Worm (Caenorhabditis elegans) whole organism, L4 larva: Measurements from ENCODE around the gene srh-40.

Experiments used
- F37D6.2 ChIP-seq: sonication (generic microtip); optimal IDR thresholded peaks from 2 replicates; lab custom pipeline; 2016; ENCODE audit warnings: mild to moderate bottlenecking, missing genetic modification characterization, missing compliant biosample characterization
- T20F7.1 ChIP-seq: fragments of 200-800 bp; sonication (Bioruptor generic); optimal IDR thresholded peaks from 2 replicates; lab custom pipeline; 2018; ENCODE audit warnings: mild to moderate bottlenecking, missing genetic modification characterization, missing compliant biosample characterization
- Y105C5A.15 ChIP-seq: fragments of 200-800 bp; sonication (Bioruptor generic); IDR thresholded peaks from 2 replicates; pipeline ENCODE4 v1.3.6; 2022; ENCODE audit warnings: missing genetic modification characterization, missing compliant biosample characterization
- Y5F2A.4 ChIP-seq: fragments of 200-800 bp; sonication (Bioruptor generic); optimal IDR thresholded peaks from 2 replicates; lab custom pipeline; 2018; ENCODE audit warnings: mild to moderate bottlenecking, missing genetic modification characterization, missing compliant biosample characterization
- aha-1 ChIP-seq: fragments of 150-350 bp; peaks from one replicate; lab custom pipeline; 2014; ENCODE audit warnings: missing biosample characterization, missing genetic modification characterization
- ama-1 ChIP-seq: fragments of 150-350 bp; optimal IDR thresholded peaks from 2 replicates; lab custom pipeline; 2014; ENCODE audit warnings: inconsistent platforms, mixed read lengths
- arid-1 ChIP-seq: fragments of 200-800 bp; sonication (Bioruptor generic); conservative IDR thresholded peaks from 2 replicates; pipeline ENCODE4 v1.3.6; 2022; ENCODE audit warnings: missing genetic modification reagents, missing genetic modification characterization, missing compliant biosample characterization
- attf-4 ChIP-seq: sonication (generic microtip); optimal IDR thresholded peaks from 3 replicates; lab custom pipeline; 2017; ENCODE audit warnings: missing biosample characterization, missing genetic modification characterization
- ceh-20 ChIP-seq: fragments of 200-800 bp; sonication (Bioruptor generic); IDR thresholded peaks from 2 replicates; pipeline ENCODE4 v1.3.6; 2022; ENCODE audit warnings: missing genetic modification reagents, missing genetic modification characterization, missing compliant biosample characterization
- ceh-28 ChIP-seq: fragments of 150-350 bp; optimal IDR thresholded peaks from 2 replicates; lab custom pipeline; 2014; ENCODE audit warnings: missing biosample characterization, missing genetic modification reagents, missing genetic modification characterization
- ceh-32 ChIP-seq: sonication (generic microtip); optimal IDR thresholded peaks from 2 replicates; lab custom pipeline; 2016; ENCODE audit warnings: mild to moderate bottlenecking, missing genetic modification characterization, missing compliant biosample characterization; ENCODE audit not compliant: poor library complexity
- ceh-44 ChIP-seq: fragments of 200-800 bp; sonication (Bioruptor generic); IDR thresholded peaks from 2 replicates; pipeline ENCODE4 v1.3.6; 2022; ENCODE audit warnings: missing genetic modification reagents, missing genetic modification characterization, missing compliant biosample characterization
- ceh-62 ChIP-seq: sonication (generic microtip); optimal IDR thresholded peaks from 2 replicates; lab custom pipeline; 2017; ENCODE audit warnings: missing biosample characterization, missing genetic modification characterization
- ces-1 ChIP-seq: fragments of 150-350 bp; sonication (generic microtip); optimal IDR thresholded peaks from 4 replicates; lab custom pipeline; 2014; ENCODE audit warnings: missing biosample characterization, missing genetic modification reagents, missing genetic modification characterization
- cey-2 ChIP-seq: sonication (generic microtip); optimal IDR thresholded peaks from 3 replicates; lab custom pipeline; 2017; ENCODE audit warnings: missing genetic modification characterization, mild to moderate bottlenecking, missing compliant biosample characterization, antibody characterized with exemption, borderline replicate concordance; ENCODE audit not compliant: insufficient read depth
- dmd-6 ChIP-seq: fragments of 200-800 bp; sonication (Bioruptor generic); IDR thresholded peaks from 2 replicates; pipeline ENCODE4 v1.3.6; 2022; ENCODE audit warnings: missing genetic modification reagents, missing genetic modification characterization, missing compliant biosample characterization
- dmd-8 ChIP-seq: fragments of 200-800 bp; sonication (Bioruptor generic); IDR thresholded peaks from 2 replicates; pipeline ENCODE4 v1.3.6; 2022; ENCODE audit warnings: missing genetic modification characterization, missing compliant biosample characterization
- fkh-10 ChIP-seq: fragments of 150-350 bp; optimal IDR thresholded peaks from 2 replicates; lab custom pipeline; 2014; ENCODE audit warnings: missing biosample characterization, missing genetic modification reagents, missing genetic modification characterization
- fos-1 ChIP-seq: fragments of 150-350 bp; optimal IDR thresholded peaks from 2 replicates; lab custom pipeline; 2014; ENCODE audit warnings: missing biosample characterization, missing genetic modification characterization
- hlh-11 ChIP-seq: fragments of 200-800 bp; sonication (Bioruptor generic); optimal IDR thresholded peaks from 2 replicates; lab custom pipeline; 2018; ENCODE audit warnings: mild to moderate bottlenecking, missing genetic modification characterization, missing compliant biosample characterization
- lim-7 ChIP-seq: fragments of 200-800 bp; sonication (Bioruptor generic); IDR thresholded peaks from 2 replicates; pipeline ENCODE4 v1.3.6; 2022; ENCODE audit warnings: missing genetic modification characterization, missing compliant biosample characterization
- lin-38 ChIP-seq: fragments of 200-800 bp; sonication (Bioruptor generic); IDR thresholded peaks from 2 replicates; pipeline ENCODE4 v1.3.6; 2022; ENCODE audit warnings: missing genetic modification reagents, missing genetic modification characterization, missing compliant biosample characterization
- lin-39 ChIP-seq: fragments of 150-350 bp; optimal IDR thresholded peaks from 2 replicates; lab custom pipeline; 2014; ENCODE audit warnings: missing biosample characterization, missing genetic modification reagents, missing genetic modification characterization
- madf-5 ChIP-seq, 2 experiments: fragments of 200-800 bp; sonication (Bioruptor generic); IDR thresholded peaks; 2 replicates each; pipeline ENCODE4 v1.3.6; 2022; ENCODE audit warnings: missing compliant biosample characterization in 2 of 2, missing genetic modification characterization in 2 of 2
- mes-2 ChIP-seq: sonication (generic microtip); optimal IDR thresholded peaks from 2 replicates; lab custom pipeline; 2016; ENCODE audit warnings: missing genotype, mild to moderate bottlenecking, missing genetic modification characterization, missing compliant biosample characterization; ENCODE audit not compliant: poor library complexity, severe bottlenecking
- nhr-237 ChIP-seq: sonication (generic microtip); optimal IDR thresholded peaks from 2 replicates; lab custom pipeline; 2017; ENCODE audit warnings: missing biosample characterization, missing genetic modification characterization
- nhr-41 ChIP-seq: fragments of 200-800 bp; sonication (Bioruptor generic); IDR thresholded peaks from 2 replicates; pipeline ENCODE4 v1.3.6; 2022; ENCODE audit warnings: missing genetic modification reagents, missing genetic modification characterization, missing compliant biosample characterization
- nhr-42 ChIP-seq: fragments of 200-800 bp; sonication (Bioruptor generic); IDR thresholded peaks from 2 replicates; pipeline ENCODE4 v1.3.6; 2022; ENCODE audit warnings: missing genetic modification characterization, missing compliant biosample characterization
- nhr-48 ChIP-seq: sonication (generic microtip); optimal IDR thresholded peaks from 2 replicates; lab custom pipeline; 2016; ENCODE audit warnings: mild to moderate bottlenecking, missing genetic modification characterization, missing compliant biosample characterization
- nhr-76 ChIP-seq: fragments of 150-350 bp; optimal IDR thresholded peaks from 2 replicates; lab custom pipeline; 2014; ENCODE audit warnings: missing biosample characterization, missing genetic modification characterization
- nhr-77 ChIP-seq: fragments of 150-350 bp; optimal IDR thresholded peaks from 2 replicates; lab custom pipeline; 2014; ENCODE audit warnings: missing biosample characterization, missing genetic modification characterization
- pha-4 ChIP-seq, 2 experiments: fragments of 150-350 bp in 1 of 2; fragments of 200-800 bp in 1 of 2; sonication (Bioruptor generic) in 1 of 2; IDR thresholded peaks in 1 of 2; optimal IDR thresholded peaks in 1 of 2; 2 replicates each; pipeline versions ENCODE4 v1.3.6 to Lab custom; 2014 to 2022; ENCODE audit warnings: missing genetic modification characterization in 2 of 2, missing genetic modification reagents in 2 of 2, missing biosample characterization in 1 of 2, missing compliant biosample characterization in 1 of 2
- rbr-2 ChIP-seq: sonication (generic microtip); optimal IDR thresholded peaks from 2 replicates; lab custom pipeline; 2016; ENCODE audit warnings: missing genotype, missing genetic modification characterization, missing compliant biosample characterization
- set-16 ChIP-seq: fragments of 200-800 bp; sonication (Bioruptor generic); IDR thresholded peaks from 2 replicates; pipeline ENCODE4 v1.3.6; 2022; ENCODE audit warnings: missing genetic modification reagents, missing genetic modification characterization, missing compliant biosample characterization
- snpc-4 ChIP-seq: fragments of 150-350 bp; optimal IDR thresholded peaks from 2 replicates; lab custom pipeline; 2014; ENCODE audit warnings: missing biosample characterization, missing genetic modification characterization
- spr-1 ChIP-seq: sonication (generic microtip); optimal IDR thresholded peaks from 2 replicates; lab custom pipeline; 2016; ENCODE audit warnings: mild to moderate bottlenecking, missing genetic modification characterization, missing compliant biosample characterization
- spr-3 ChIP-seq: fragments of 200-800 bp; sonication (Bioruptor generic); optimal IDR thresholded peaks from 2 replicates; lab custom pipeline; 2018; ENCODE audit warnings: mild to moderate bottlenecking, missing genetic modification characterization, missing compliant biosample characterization
- tag-97 ChIP-seq: fragments of 200-800 bp; sonication (Bioruptor generic); IDR thresholded peaks from 2 replicates; pipeline ENCODE4 v1.3.6; 2022; ENCODE audit warnings: missing genetic modification characterization, missing compliant biosample characterization
- tra-1 ChIP-seq: fragments of 200-800 bp; sonication (Bioruptor generic); IDR thresholded peaks from 2 replicates; pipeline ENCODE4 v1.3.6; 2022; ENCODE audit warnings: missing genetic modification reagents, missing genetic modification characterization, missing compliant biosample characterization
- vab-7 ChIP-seq: fragments of 200-800 bp; sonication (Bioruptor generic); IDR thresholded peaks from 2 replicates; pipeline ENCODE4 v1.3.6; 2022; ENCODE audit warnings: missing genetic modification reagents, missing genetic modification characterization, missing compliant biosample characterization
- zfp-3 ChIP-seq: fragments of 200-800 bp; sonication (Bioruptor generic); conservative IDR thresholded peaks from 2 replicates; pipeline ENCODE4 v1.3.6; 2022; ENCODE audit warnings: missing genetic modification reagents, missing genetic modification characterization, missing compliant biosample characterization
- ztf-7 ChIP-seq: fragments of 150-350 bp; optimal IDR thresholded peaks from 2 replicates; lab custom pipeline; 2014; ENCODE audit warnings: missing biosample characterization, missing genetic modification characterization

Gene srh-40

ce11 chrIII:6625317-6625716, 14.7 kb downstream of the srh-40 start (continued):
- no peak for TF ChIP-seq ceh-28 (tag; lab: Kevin White, UChicago)
- TF ChIP-seq spr-1 (tag; lab: Kevin White, UChicago), result no peak
- TF ChIP-seq cey-2 (tag; lab: Kevin White, UChicago), result no peak
- no peak for TF ChIP-seq aha-1 (tag; lab: Kevin White, UChicago)
- no peak for TF ChIP-seq ztf-7
- no peak for TF ChIP-seq rbr-2 (tag; lab: Kevin White, UChicago)
- TF ChIP-seq ces-1 (GFP tag; lab: Kevin White, UChicago), result no peak
- no peak for TF ChIP-seq nhr-76 (tag; lab: Kevin White, UChicago)
- TF ChIP-seq Y5F2A.4 (GFP tag; lab: Kevin White, UChicago), result no peak
- TF ChIP-seq tag-97 (GFP tag; lab: Robert Waterston, UW), result no peak
- TF ChIP-seq ceh-62, result no peak
- no peak for TF ChIP-seq zfp-3 (GFP tag; lab: Robert Waterston, UW)
- no peak for TF ChIP-seq lim-7 (GFP tag; lab: Robert Waterston, UW)
- peak; percentile 94 for TF ChIP-seq mes-2 (tag; lab: Kevin White, UChicago)
- TF ChIP-seq nhr-237, result no peak
- TF ChIP-seq fkh-10 (GFP tag; lab: Kevin White, UChicago), result no peak
- TF ChIP-seq ama-1 (lab: Kevin White, UChicago), result no peak
- TF ChIP-seq ceh-32 (tag; lab: Kevin White, UChicago), result no peak
- no peak for TF ChIP-seq lin-39
- no peak for TF ChIP-seq set-16
- no peak for TF ChIP-seq pha-4 (GFP tag; IDR thresholded peaks at IDR 0.05; lab: Robert Waterston, UW)
- peak; percentile 7 for TF ChIP-seq pha-4 (tag; optimal IDR thresholded peaks at IDR 0.05; lab: Kevin White, UChicago)
- no peak for TF ChIP-seq nhr-41
- TF ChIP-seq fos-1 (tag; lab: Kevin White, UChicago), result no peak
- peak; percentile 13 for TF ChIP-seq hlh-11 (tag; lab: Kevin White, UChicago)
- TF ChIP-seq ceh-20 (GFP tag; lab: Robert Waterston, UW), result no peak
- TF ChIP-seq lin-38, result peak; percentile 60
- TF ChIP-seq F37D6.2 (tag; lab: Kevin White, UChicago), result no peak
- peak; percentile 44 for TF ChIP-seq nhr-77 (tag; lab: Kevin White, UChicago)
- no peak for TF ChIP-seq dmd-6 (GFP tag; lab: Robert Waterston, UW)
- no peak for TF ChIP-seq attf-4 (tag; lab: Kevin White, UChicago)
- TF ChIP-seq spr-3, result no peak
- no peak for TF ChIP-seq nhr-48 (tag; lab: Kevin White, UChicago)
- TF ChIP-seq nhr-42, result no peak
- TF ChIP-seq tra-1 (GFP tag; lab: Robert Waterston, UW), result no peak
- TF ChIP-seq snpc-4 (tag; lab: Kevin White, UChicago), result no peak
- peak; percentile 32 for TF ChIP-seq T20F7.1

ce11 chrIII:6626291-6626690, 15.7 kb downstream of the srh-40 start:
- TF ChIP-seq ceh-44 (GFP tag; lab: Robert Waterston, UW) (0 out of 2 replicates have a peak, but pooled peaks have one; percentile 34), lin-38 (peak; percentile 61)

ce11 chrIII:6627876-6628275, 17.3 kb downstream of the srh-40 start:
- peak; percentile 82 for TF ChIP-seq lin-38

ce11 chrIII:6628769-6629168, 18.1 kb downstream of the srh-40 start:
- TF ChIP-seq dmd-8 (GFP tag; lab: Robert Waterston, UW) (0 out of 2 replicates have a peak, but pooled peaks have one; percentile 59), lin-38 (peak; percentile 70), madf-5 (GFP tag; IDR thresholded peaks at IDR 0.05; lab: Robert Waterston, UW) (0 out of 4 replicates have a peak, but pooled peaks of 1 of the 2 experiments have one; percentile 53), arid-1 (GFP tag; lab: Robert Waterston, UW) (0 out of 2 replicates have a peak, but pooled peaks have one; percentile 23), vab-7 (GFP tag; lab: Robert Waterston, UW) (peak; percentile 44; the same call in 1 of the 2 replicates), Y105C5A.15 (GFP tag; lab: Robert Waterston, UW) (0 out of 2 replicates have a peak, but pooled peaks have one; percentile 51)
